Fruit fly (Drosophila melanogaster): ENCODE measurements around the gene Las.

Gene Las

DNA sequence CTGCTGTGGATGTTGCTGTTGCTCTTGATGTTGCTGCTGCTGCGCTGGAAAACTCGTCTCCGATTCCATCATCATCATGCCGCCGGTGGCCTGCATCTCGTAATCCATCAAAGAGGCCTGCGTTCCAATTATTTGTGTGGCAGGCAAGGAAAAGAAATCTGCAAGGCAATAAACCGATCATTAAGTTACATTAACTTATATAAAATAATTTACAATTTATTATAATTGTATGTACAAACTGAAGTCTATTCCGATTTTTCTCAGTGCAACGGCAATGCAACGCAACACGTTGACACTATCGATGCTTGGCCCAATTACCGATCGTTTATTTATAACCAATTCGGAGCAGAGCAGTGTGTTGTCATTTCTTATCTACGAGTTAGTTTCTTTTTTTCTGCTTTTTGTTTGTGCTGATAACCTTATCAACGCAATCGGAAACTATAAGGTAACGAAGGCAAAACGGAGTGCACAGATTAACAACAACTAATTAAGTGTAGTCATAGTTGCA is 38.9 kb upstream of the Las start (continued):
- TF ChIP-seq vfl (GFP tag; optimal IDR thresholded peaks at IDR 0.05) (no peak), chinmo (GFP tag; IDR thresholded peaks at IDR 0.05; ENCODE audit: partially characterized antibody) (peak; percentile 84), Jarid2 (GFP tag; optimal IDR thresholded peaks at IDR 0.05) (peak; percentile 9), Rx (GFP tag; IDR thresholded peaks at IDR 0.05) (peak; percentile 41; the same call in 1 of the 2 replicates), CG18764 (GFP tag; optimal IDR thresholded peaks at IDR 0.05) (peak; percentile 17), CG12104 (GFP tag; optimal IDR thresholded peaks at IDR 0.05) (peak; percentile 49), Myb (GFP tag; optimal IDR thresholded peaks at IDR 0.05) (no peak), otp (GFP tag; IDR thresholded peaks at IDR 0.05) (no peak), CG31441 (GFP tag; IDR thresholded peaks at IDR 0.05) (peak; percentile 63; the same call in 1 of the 2 replicates), CG13894 (tag; optimal IDR thresholded peaks at IDR 0.05) (no peak), CG14965 (GFP tag; optimal IDR thresholded peaks at IDR 0.05; ENCODE audit: borderline replicate concordance) (no peak), CG3163 (GFP tag; optimal IDR thresholded peaks at IDR 0.05) (no peak), zen (tag; optimal IDR thresholded peaks at IDR 0.05) (no peak), wek (GFP tag; optimal IDR thresholded peaks at IDR 0.05) (peak; percentile 23), CG7556 (GFP tag; optimal IDR thresholded peaks at IDR 0.05) (peak; percentile 40), CG32772 (GFP tag; IDR thresholded peaks at IDR 0.05) (0 out of 2 replicates have a peak, but pooled peaks have one; percentile 15), tll (GFP tag; optimal IDR thresholded peaks at IDR 0.05) (no peak), Deaf1 (tag; optimal IDR thresholded peaks at IDR 0.05) (peak; percentile 33), Aef1 (GFP tag; IDR thresholded peaks at IDR 0.05) (peak; percentile 49; the same call in 2 of the 3 replicates), z (GFP tag; IDR thresholded peaks at IDR 0.05) (no peak), row (GFP tag; IDR thresholded peaks at IDR 0.05) (peak; percentile 59; the same call in 2 of the 3 replicates), fu2 (GFP tag; optimal IDR thresholded peaks at IDR 0.05) (no peak), CG10654 (GFP tag; optimal IDR thresholded peaks at IDR 0.05) (peak; percentile 29), Ptx1 (GFP tag; IDR thresholded peaks at IDR 0.05) (peak; percentile 12; the same call in 1 of the 2 replicates), CG10565 (GFP tag; optimal IDR thresholded peaks at IDR 0.05) (no peak), Asciz (GFP tag; optimal IDR thresholded peaks at IDR 0.05) (peak; percentile 76), hb (GFP tag; IDR thresholded peaks at IDR 0.05; ENCODE audit: partially characterized antibody) (no peak), Atf-2 (GFP tag; optimal IDR thresholded peaks at IDR 0.05) (no peak), CG12391 (tag; optimal IDR thresholded peaks at IDR 0.05) (peak; percentile 35), CG17328 (GFP tag; IDR thresholded peaks at IDR 0.05) (peak; percentile 38; the same call in 1 of the 2 replicates), CG15479 (GFP tag; optimal IDR thresholded peaks at IDR 0.05) (no peak), CG4282 (GFP tag; optimal IDR thresholded peaks at IDR 0.05) (no peak), gt (GFP tag; IDR thresholded peaks at IDR 0.05) (no peak), CG2875 (GFP tag; optimal IDR thresholded peaks at IDR 0.05) (peak; percentile 56), Max (GFP tag; optimal IDR thresholded peaks at IDR 0.05) (peak; percentile 55), cwo (GFP tag; optimal IDR thresholded peaks at IDR 0.05) (peak; percentile 14), CrebB (tag; optimal IDR thresholded peaks at IDR 0.05) (no peak), Bteb2 (GFP tag; optimal IDR thresholded peaks at IDR 0.05) (no peak), luna (GFP tag; optimal IDR thresholded peaks at IDR 0.05) (no peak), ssp (GFP tag; IDR thresholded peaks at IDR 0.05) (peak; percentile 20; the same call in 1 of the 2 replicates), seq (GFP tag; IDR thresholded peaks at IDR 0.05) (peak; percentile 69), tio (GFP tag; optimal IDR thresholded peaks at IDR 0.05) (peak; percentile 3), Doc3 (GFP tag; IDR thresholded peaks at IDR 0.05; ENCODE audit: partially characterized antibody) (no peak), CG6813 (GFP tag; optimal IDR thresholded peaks at IDR 0.05) (peak; percentile 68), gem (tag; optimal IDR thresholded peaks at IDR 0.05) (peak; percentile 58), CG8924 (tag; optimal IDR thresholded peaks at IDR 0.05) (peak; percentile 60), CG17568 (GFP tag; optimal IDR thresholded peaks at IDR 0.05) (peak; percentile 34), croc (GFP tag; conservative IDR thresholded peaks at IDR 0.05) (peak; percentile 13; the same call in 1 of the 3 replicates), ash1 (GFP tag; optimal IDR thresholded peaks at IDR 0.05) (no peak)

Measured in whole organism, embryonic.